Worm (Caenorhabditis elegans) whole organism, L1 larva: Measurements from ENCODE around the gene pqn-83.
A peak's percentile ranks its signal among the peaks of the same experiment; 100 is the strongest.

ENCODE experiments used
- C04F5.9 ChIP-seq: sonication (generic microtip); optimal IDR thresholded peaks from 2 replicates; lab custom pipeline; 2016; ENCODE audit warnings: missing genetic modification characterization, missing compliant biosample characterization
- C16A3.4 ChIP-seq: fragments of 150-350 bp; optimal IDR thresholded peaks from 2 replicates; lab custom pipeline; 2014; ENCODE audit warnings: missing biosample characterization, missing genetic modification characterization
- Y116A8C.19 ChIP-seq: sonication (generic microtip); optimal IDR thresholded peaks from 2 replicates; lab custom pipeline; 2016; ENCODE audit warnings: missing compliant biosample characterization, missing genetic modification characterization, borderline replicate concordance
- ama-1 ChIP-seq: fragments of 150-350 bp; optimal IDR thresholded peaks from 2 replicates; lab custom pipeline; 2014
- ceh-63 ChIP-seq: fragments of 200-800 bp; sonication (Bioruptor generic); optimal IDR thresholded peaks from 2 replicates; lab custom pipeline; 2018; ENCODE audit warnings: mild to moderate bottlenecking, missing genetic modification characterization, missing compliant biosample characterization
- ceh-8 ChIP-seq: fragments of 200-800 bp; sonication (Bioruptor generic); optimal IDR thresholded peaks from 2 replicates; lab custom pipeline; 2018; ENCODE audit warnings: mild to moderate bottlenecking, missing genetic modification characterization, moderate library complexity, missing compliant biosample characterization
- ceh-82 ChIP-seq, 3 experiments: fragments of 150-350 bp in 1 of 3; sonication (generic microtip) in 2 of 3; optimal IDR thresholded peaks; 2 replicates each; lab custom pipeline; 2014 to 2017; ENCODE audit warnings: missing biosample characterization in 3 of 3, missing genetic modification characterization in 3 of 3
- ceh-90 ChIP-seq: sonication (generic microtip); optimal IDR thresholded peaks from 2 replicates; lab custom pipeline; 2016; ENCODE audit warnings: missing genetic modification characterization, missing compliant biosample characterization
- dpl-1 ChIP-seq, 3 experiments: fragments of 150-350 bp in 2 of 3; sonication (generic microtip) in 1 of 3; optimal IDR thresholded peaks; 2 replicates each; lab custom pipeline; 2014 to 2017; ENCODE audit warnings: missing biosample characterization in 3 of 3, missing genetic modification characterization in 3 of 3, missing genetic modification reagents in 3 of 3
- dsc-1 ChIP-seq: sonication (generic microtip); optimal IDR thresholded peaks from 2 replicates; lab custom pipeline; 2016; ENCODE audit warnings: mild to moderate bottlenecking, missing genetic modification characterization, missing compliant biosample characterization
- efl-3 ChIP-seq: fragments of 200-800 bp; sonication (Bioruptor generic); optimal IDR thresholded peaks from 2 replicates; lab custom pipeline; 2018; ENCODE audit warnings: mild to moderate bottlenecking, missing genetic modification characterization, missing compliant biosample characterization
- egl-13 ChIP-seq: sonication (generic microtip); optimal IDR thresholded peaks from 2 replicates; lab custom pipeline; 2016; ENCODE audit warnings: missing genotype, missing genetic modification reagents, missing genetic modification characterization, missing compliant biosample characterization
- elt-2 ChIP-seq: sonication (generic microtip); optimal IDR thresholded peaks from 2 replicates; lab custom pipeline; 2016; ENCODE audit warnings: missing genetic modification characterization, mild to moderate bottlenecking, inconsistent platforms, missing compliant biosample characterization, missing genetic modification reagents
- elt-3 ChIP-seq, 6 experiments: fragments of 150-350 bp in 1 of 6; sonication (generic microtip); optimal IDR thresholded peaks; 2 replicates each; lab custom pipeline; 2017 to 2018; ENCODE audit warnings: missing biosample characterization in 6 of 6, missing genetic modification characterization in 6 of 6, inconsistent platforms in 1 of 6
- fkh-4 ChIP-seq: sonication (generic microtip); optimal IDR thresholded peaks from 2 replicates; lab custom pipeline; 2016; ENCODE audit warnings: missing compliant biosample characterization, missing genetic modification characterization, borderline replicate concordance
- fkh-8 ChIP-seq: sonication (generic microtip); optimal IDR thresholded peaks from 2 replicates; lab custom pipeline; 2016; ENCODE audit warnings: mild to moderate bottlenecking, missing genetic modification characterization, missing compliant biosample characterization
- hlh-17 ChIP-seq: fragments of 200-800 bp; sonication (Bioruptor generic); optimal IDR thresholded peaks from 2 replicates; lab custom pipeline; 2018; ENCODE audit warnings: missing genetic modification characterization, mild to moderate bottlenecking, missing compliant biosample characterization, moderate library complexity, borderline replicate concordance
- hpl-2 ChIP-seq: fragments of 150-350 bp; optimal IDR thresholded peaks from 2 replicates; lab custom pipeline; 2014; ENCODE audit warnings: missing biosample characterization, missing genetic modification reagents, missing genetic modification characterization
- irx-1 ChIP-seq: sonication (generic microtip); optimal IDR thresholded peaks from 2 replicates; lab custom pipeline; 2016; ENCODE audit warnings: missing genetic modification characterization, missing compliant biosample characterization
- lin-15B ChIP-seq: fragments of 150-350 bp; sonication (generic microtip); optimal IDR thresholded peaks from 3 replicates; lab custom pipeline; 2014; ENCODE audit warnings: missing biosample characterization, missing genetic modification characterization
- lin-35 ChIP-seq, 2 experiments: fragments of 150-350 bp; optimal IDR thresholded peaks; 2 replicates each; lab custom pipeline; 2014; ENCODE audit warnings: missing biosample characterization in 2 of 2, missing genetic modification characterization in 2 of 2, missing genetic modification reagents in 2 of 2
- lir-3 ChIP-seq: sonication (generic microtip); optimal IDR thresholded peaks from 2 replicates; lab custom pipeline; 2016; ENCODE audit warnings: mild to moderate bottlenecking, missing genetic modification characterization, moderate library complexity, missing compliant biosample characterization; ENCODE audit not compliant: poor library complexity
- mab-9 ChIP-seq: fragments of 200-800 bp; sonication (Bioruptor generic); IDR thresholded peaks from 2 replicates; pipeline ENCODE4 v1.3.6; 2022; ENCODE audit warnings: missing genetic modification reagents, missing genetic modification characterization, missing compliant biosample characterization
- mdl-1 ChIP-seq, 2 experiments: fragments of 150-350 bp; optimal IDR thresholded peaks; 2 replicates each; lab custom pipeline; 2014 to 2017; ENCODE audit warnings: missing biosample characterization in 2 of 2, missing genetic modification characterization in 2 of 2, inconsistent platforms in 1 of 2
- mef-2 ChIP-seq: fragments of 150-350 bp; optimal IDR thresholded peaks from 2 replicates; lab custom pipeline; 2014; ENCODE audit warnings: missing biosample characterization, missing genetic modification characterization
- mep-1 ChIP-seq: fragments of 150-350 bp; optimal IDR thresholded peaks from 2 replicates; lab custom pipeline; 2014; ENCODE audit warnings: missing biosample characterization, missing genetic modification characterization
- nhr-11 ChIP-seq: fragments of 150-350 bp; optimal IDR thresholded peaks from 2 replicates; lab custom pipeline; 2014; ENCODE audit warnings: missing biosample characterization, missing genetic modification characterization
- nhr-12 ChIP-seq: sonication (generic microtip); optimal IDR thresholded peaks from 2 replicates; lab custom pipeline; 2017; ENCODE audit warnings: missing biosample characterization, missing genetic modification characterization
- nhr-19 ChIP-seq: fragments of 200-800 bp; sonication (Bioruptor generic); conservative IDR thresholded peaks from 2 replicates; pipeline ENCODE4 v1.3.6; 2022; ENCODE audit warnings: missing genetic modification characterization, missing compliant biosample characterization
- nhr-20 ChIP-seq: sonication (generic microtip); optimal IDR thresholded peaks from 2 replicates; lab custom pipeline; 2016; ENCODE audit warnings: mild to moderate bottlenecking, missing genetic modification characterization, missing compliant biosample characterization
- nhr-28 ChIP-seq: fragments of 150-350 bp; optimal IDR thresholded peaks from 2 replicates; lab custom pipeline; 2014; ENCODE audit warnings: missing biosample characterization, missing genetic modification characterization
- nhr-71 ChIP-seq: sonication (generic microtip); optimal IDR thresholded peaks from 2 replicates; lab custom pipeline; 2016; ENCODE audit warnings: mild to moderate bottlenecking, missing genetic modification characterization, moderate library complexity, missing compliant biosample characterization
- nhr-84 ChIP-seq: sonication (generic microtip); optimal IDR thresholded peaks from 2 replicates; lab custom pipeline; 2017; ENCODE audit warnings: missing biosample characterization, missing genetic modification characterization
- nhr-85 ChIP-seq: sonication (generic microtip); peaks from one replicate; lab custom pipeline; 2016; ENCODE audit warnings: missing genetic modification characterization, inconsistent platforms, missing compliant biosample characterization
- nhr-90 ChIP-seq: sonication (generic microtip); optimal IDR thresholded peaks from 2 replicates; lab custom pipeline; 2016; ENCODE audit warnings: mild to moderate bottlenecking, missing genetic modification characterization, missing compliant biosample characterization; ENCODE audit not compliant: poor library complexity
- pax-3 ChIP-seq: fragments of 200-800 bp; sonication (Bioruptor generic); optimal IDR thresholded peaks from 2 replicates; lab custom pipeline; 2018; ENCODE audit warnings: mild to moderate bottlenecking, missing genetic modification characterization, moderate library complexity, missing compliant biosample characterization
- pqm-1 ChIP-seq: sonication (generic microtip); optimal IDR thresholded peaks from 3 replicates; lab custom pipeline; 2017; ENCODE audit warnings: missing biosample characterization, missing genetic modification characterization
- rnt-1 ChIP-seq: sonication (generic microtip); optimal IDR thresholded peaks from 2 replicates; lab custom pipeline; 2016; ENCODE audit warnings: mild to moderate bottlenecking, missing genetic modification characterization, moderate library complexity, missing compliant biosample characterization
- snu-23 ChIP-seq: sonication (generic microtip); optimal IDR thresholded peaks from 2 replicates; lab custom pipeline; 2016; ENCODE audit warnings: missing genetic modification characterization, missing compliant biosample characterization
- sox-4 ChIP-seq: sonication (generic microtip); optimal IDR thresholded peaks from 2 replicates; lab custom pipeline; 2016; ENCODE audit warnings: missing genetic modification characterization, missing compliant biosample characterization
- tbx-2 ChIP-seq: sonication (generic microtip); optimal IDR thresholded peaks from 2 replicates; lab custom pipeline; 2016; ENCODE audit warnings: missing genetic modification characterization, missing compliant biosample characterization
- unc-130 ChIP-seq: fragments of 150-350 bp; optimal IDR thresholded peaks from 2 replicates; lab custom pipeline; 2017; ENCODE audit warnings: missing biosample characterization, missing genetic modification characterization, inconsistent platforms
- unc-30 ChIP-seq: sonication (generic microtip); optimal IDR thresholded peaks from 2 replicates; lab custom pipeline; 2017; ENCODE audit warnings: missing biosample characterization, missing genetic modification characterization
- vab-15 ChIP-seq: sonication (generic microtip); optimal IDR thresholded peaks from 2 replicates; lab custom pipeline; 2017; ENCODE audit warnings: missing genotype, mild to moderate bottlenecking, missing genetic modification characterization, missing compliant biosample characterization
- xbp-1 ChIP-seq: sonication (generic microtip); optimal IDR thresholded peaks from 2 replicates; lab custom pipeline; 2016; ENCODE audit warnings: missing genetic modification characterization, missing compliant biosample characterization
- zag-1 ChIP-seq: fragments of 150-350 bp; optimal IDR thresholded peaks from 2 replicates; lab custom pipeline; 2014; ENCODE audit warnings: missing biosample characterization, missing genetic modification characterization
- zip-4 ChIP-seq: fragments of 200-800 bp; sonication (Bioruptor generic); optimal IDR thresholded peaks from 2 replicates; lab custom pipeline; 2018; ENCODE audit warnings: mild to moderate bottlenecking, missing genetic modification characterization, moderate library complexity, missing compliant biosample characterization
- ztf-11 ChIP-seq, 2 experiments: sonication (generic microtip); optimal IDR thresholded peaks; 2 replicates each; lab custom pipeline; 2016 to 2017; ENCODE audit warnings: missing genetic modification characterization in 2 of 2, missing biosample characterization in 1 of 2, missing compliant biosample characterization in 1 of 2
- ztf-4 ChIP-seq: fragments of 150-350 bp; optimal IDR thresholded peaks from 2 replicates; lab custom pipeline; 2014; ENCODE audit warnings: missing biosample characterization, missing genetic modification characterization

pqn-83 gene

DNA sequence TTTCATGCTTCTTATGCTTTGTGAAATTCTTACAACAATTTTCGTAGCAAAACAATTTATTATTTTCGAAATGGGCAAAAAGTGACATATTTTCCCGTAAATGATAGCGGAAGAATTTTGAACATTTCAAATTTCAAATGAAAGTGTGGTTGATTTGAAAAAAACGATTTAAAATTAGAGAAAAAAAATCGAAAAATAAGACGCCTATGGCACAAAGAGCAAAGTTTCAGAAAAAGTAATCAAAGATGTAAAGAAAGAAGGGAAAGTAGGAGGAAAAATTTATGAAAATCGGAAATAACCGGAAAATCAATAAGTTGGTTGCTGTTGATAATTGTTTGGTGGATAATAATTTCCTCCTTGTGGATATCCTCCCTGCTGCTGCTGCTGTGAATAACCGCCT lies 11.8 kb downstream of the pqn-83 start (continued):
- TF ChIP-seq ceh-63, result no peak

DNA sequence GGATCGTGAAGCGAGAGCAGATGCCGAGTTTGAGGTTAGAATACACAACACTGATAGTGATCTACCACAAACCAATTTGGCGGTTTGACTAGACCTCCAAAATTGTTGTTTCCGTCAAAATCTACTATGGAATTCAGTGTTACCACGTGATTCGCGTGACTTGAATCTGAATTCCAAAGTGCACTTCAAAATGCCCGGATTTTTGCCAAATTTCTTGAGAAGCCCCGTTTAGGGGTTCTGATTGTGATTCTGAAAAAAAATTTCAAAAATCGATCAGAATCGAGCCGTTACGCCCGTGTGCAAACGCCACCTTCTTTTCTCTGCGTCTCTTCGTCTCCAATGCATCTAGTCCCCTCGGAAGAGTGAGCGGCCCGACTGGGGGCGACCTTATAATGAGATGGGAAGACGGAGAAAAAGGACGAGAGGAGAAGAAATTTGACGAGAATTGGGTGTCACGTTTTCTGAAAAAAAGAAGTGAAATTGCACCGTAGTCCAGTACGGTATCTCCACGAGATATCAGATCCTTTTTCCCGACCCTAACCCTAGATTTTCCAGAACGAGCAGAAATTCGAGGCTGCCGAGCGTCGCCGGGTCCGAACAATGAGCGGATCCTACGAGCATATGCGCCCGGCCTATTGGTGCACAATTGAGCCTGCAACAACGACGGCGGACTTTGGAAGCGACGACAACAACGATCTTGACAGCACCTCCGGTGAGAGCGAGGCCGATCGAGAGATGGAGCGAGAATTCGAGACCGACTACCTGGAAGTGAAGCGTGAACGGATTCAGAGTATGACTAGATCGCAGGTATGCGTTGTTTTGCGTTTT lies 27.6 kb downstream of the pqn-83 start:
- TF ChIP-seq efl-3 (GFP tag; lab: Kevin White, UChicago) (no peak), ztf-4 (tag; lab: Kevin White, UChicago) (no peak), hpl-2 (GFP tag; lab: Kevin White, UChicago) (no peak), Y116A8C.19 (tag; lab: Kevin White, UChicago) (no peak), nhr-19 (GFP tag; lab: Robert Waterston, UW) (0 out of 2 replicates have a peak, but pooled peaks have one; percentile 6), snu-23 (GFP tag; lab: Kevin White, UChicago) (peak; percentile 31), tbx-2 (no peak), nhr-71 (peak; percentile 50), pax-3 (tag; lab: Kevin White, UChicago) (no peak), hlh-17 (GFP tag; lab: Kevin White, UChicago) (no peak), nhr-20 (no peak), nhr-84 (no peak), nhr-11 (no peak), rnt-1 (tag; lab: Kevin White, UChicago) (no peak), pqm-1 (tag; lab: Kevin White, UChicago) (no peak), ceh-82 (tag; optimal IDR thresholded peaks at IDR 0.05; lab: Kevin White, UChicago) (no peak), elt-3 (tag; optimal IDR thresholded peaks at IDR 0.05; lab: Kevin White, UChicago) (no peak), mdl-1 (tag; optimal IDR thresholded peaks at IDR 0.05; lab: Kevin White, UChicago) (no peak), dpl-1 (GFP tag; optimal IDR thresholded peaks at IDR 0.05; lab: Kevin White, UChicago) (no peak), nhr-28 (tag; lab: Kevin White, UChicago) (no peak), lir-3 (no peak), elt-2 (no peak), dsc-1 (tag; lab: Kevin White, UChicago) (no peak), ceh-8 (GFP tag; lab: Kevin White, UChicago) (no peak), nhr-12 (tag; lab: Kevin White, UChicago) (no peak), egl-13 (tag; lab: Kevin White, UChicago) (no peak), unc-130 (tag; lab: Kevin White, UChicago) (no peak), unc-30 (tag; lab: Kevin White, UChicago) (no peak), ztf-11 (tag; optimal IDR thresholded peaks at IDR 0.05; lab: Kevin White, UChicago) (no peak), vab-15 (no peak), sox-4 (tag; lab: Kevin White, UChicago) (no peak), lin-35 (GFP tag; optimal IDR thresholded peaks at IDR 0.05; lab: Kevin White, UChicago) (peak in 1 of 2 experiments; percentile 29), mab-9 (GFP tag; lab: Robert Waterston, UW) (no peak), mep-1 (tag; lab: Kevin White, UChicago) (peak; percentile 13), zag-1 (tag; lab: Kevin White, UChicago) (no peak), ama-1 (lab: Kevin White, UChicago) (peak; percentile 65), mef-2 (tag; lab: Kevin White, UChicago) (no peak), irx-1 (tag; lab: Kevin White, UChicago) (no peak), ceh-90 (no peak), nhr-90 (tag; lab: Kevin White, UChicago) (no peak), C16A3.4 (tag; lab: Kevin White, UChicago) (peak; percentile 21), nhr-85 (tag; lab: Kevin White, UChicago) (peak; percentile 75), zip-4 (GFP tag; lab: Kevin White, UChicago) (no peak), lin-15B (tag; lab: Kevin White, UChicago) (no peak), C04F5.9 (tag; lab: Kevin White, UChicago) (no peak), xbp-1 (peak; percentile 6), fkh-4 (tag; lab: Kevin White, UChicago) (no peak), fkh-8 (tag; lab: Kevin White, UChicago) (no peak)
